Worm (Caenorhabditis elegans) whole organism, L1 larva: ENCODE measurements around the gene F22E5.1.

Experiments used
- C04F5.9 ChIP-seq: sonication (generic microtip); optimal IDR thresholded peaks from 2 replicates; lab custom pipeline; 2016; ENCODE audit warnings: missing genetic modification characterization, missing compliant biosample characterization
- C16A3.4 ChIP-seq: fragments of 150-350 bp; optimal IDR thresholded peaks from 2 replicates; lab custom pipeline; 2014; ENCODE audit warnings: missing biosample characterization, missing genetic modification characterization
- C34B4.2 ChIP-seq: sonication (generic microtip); optimal IDR thresholded peaks from 2 replicates; lab custom pipeline; 2017; ENCODE audit warnings: mild to moderate bottlenecking, missing genetic modification characterization, missing compliant biosample characterization
- Y116A8C.19 ChIP-seq: sonication (generic microtip); optimal IDR thresholded peaks from 2 replicates; lab custom pipeline; 2016; ENCODE audit warnings: missing compliant biosample characterization, missing genetic modification characterization, borderline replicate concordance
- aha-1 ChIP-seq: fragments of 150-350 bp; optimal IDR thresholded peaks from 2 replicates; lab custom pipeline; 2014; ENCODE audit warnings: missing biosample characterization, missing genetic modification characterization
- ama-1 ChIP-seq: fragments of 150-350 bp; optimal IDR thresholded peaks from 2 replicates; lab custom pipeline; 2014
- ceh-63 ChIP-seq: fragments of 200-800 bp; sonication (Bioruptor generic); optimal IDR thresholded peaks from 2 replicates; lab custom pipeline; 2018; ENCODE audit warnings: mild to moderate bottlenecking, missing genetic modification characterization, missing compliant biosample characterization
- ceh-8 ChIP-seq: fragments of 200-800 bp; sonication (Bioruptor generic); optimal IDR thresholded peaks from 2 replicates; lab custom pipeline; 2018; ENCODE audit warnings: mild to moderate bottlenecking, missing genetic modification characterization, moderate library complexity, missing compliant biosample characterization
- ceh-88 ChIP-seq: fragments of 200-800 bp; sonication (Bioruptor generic); IDR thresholded peaks from 2 replicates; pipeline ENCODE4 v1.3.6; 2022; ENCODE audit warnings: missing genetic modification characterization, missing compliant biosample characterization
- dpl-1 ChIP-seq, 3 experiments: fragments of 150-350 bp in 2 of 3; sonication (generic microtip) in 1 of 3; optimal IDR thresholded peaks; 2 replicates each; lab custom pipeline; 2014 to 2017; ENCODE audit warnings: missing biosample characterization in 3 of 3, missing genetic modification characterization in 3 of 3, missing genetic modification reagents in 3 of 3
- dsc-1 ChIP-seq: sonication (generic microtip); optimal IDR thresholded peaks from 2 replicates; lab custom pipeline; 2016; ENCODE audit warnings: mild to moderate bottlenecking, missing genetic modification characterization, missing compliant biosample characterization
- efl-1 ChIP-seq, 4 experiments: fragments of 150-350 bp; optimal IDR thresholded peaks in 3 of 4; peaks in 1 of 4; 1 replicate in 1 of 4; 2 replicates in 3 of 4; lab custom pipeline; 2014; ENCODE audit warnings: missing biosample characterization in 2 of 4, missing genetic modification characterization in 2 of 4, missing genetic modification reagents in 2 of 4
- efl-3 ChIP-seq: fragments of 200-800 bp; sonication (Bioruptor generic); optimal IDR thresholded peaks from 2 replicates; lab custom pipeline; 2018; ENCODE audit warnings: mild to moderate bottlenecking, missing genetic modification characterization, missing compliant biosample characterization
- elt-2 ChIP-seq: sonication (generic microtip); optimal IDR thresholded peaks from 2 replicates; lab custom pipeline; 2016; ENCODE audit warnings: missing genetic modification characterization, mild to moderate bottlenecking, inconsistent platforms, missing compliant biosample characterization, missing genetic modification reagents
- elt-3 ChIP-seq, 6 experiments: fragments of 150-350 bp in 1 of 6; sonication (generic microtip); optimal IDR thresholded peaks; 2 replicates each; lab custom pipeline; 2017 to 2018; ENCODE audit warnings: missing biosample characterization in 6 of 6, missing genetic modification characterization in 6 of 6, inconsistent platforms in 1 of 6
- ets-5 ChIP-seq: fragments of 200-800 bp; sonication (Bioruptor generic); IDR thresholded peaks from 2 replicates; pipeline ENCODE4 v1.3.6; 2022; ENCODE audit warnings: missing genetic modification characterization, missing compliant biosample characterization
- fkh-4 ChIP-seq: sonication (generic microtip); optimal IDR thresholded peaks from 2 replicates; lab custom pipeline; 2016; ENCODE audit warnings: missing compliant biosample characterization, missing genetic modification characterization, borderline replicate concordance
- fkh-8 ChIP-seq: sonication (generic microtip); optimal IDR thresholded peaks from 2 replicates; lab custom pipeline; 2016; ENCODE audit warnings: mild to moderate bottlenecking, missing genetic modification characterization, missing compliant biosample characterization
- hlh-4 ChIP-seq: sonication (generic microtip); optimal IDR thresholded peaks from 2 replicates; lab custom pipeline; 2016; ENCODE audit warnings: mild to moderate bottlenecking, missing genetic modification characterization, missing compliant biosample characterization
- irx-1 ChIP-seq: sonication (generic microtip); optimal IDR thresholded peaks from 2 replicates; lab custom pipeline; 2016; ENCODE audit warnings: missing genetic modification characterization, missing compliant biosample characterization
- isw-1 ChIP-seq: fragments of 200-800 bp; sonication (Bioruptor generic); IDR thresholded peaks from 2 replicates; pipeline ENCODE4 v1.3.6; 2022; ENCODE audit warnings: missing genetic modification characterization, missing compliant biosample characterization
- jun-1 ChIP-seq: fragments of 150-350 bp; optimal IDR thresholded peaks from 2 replicates; lab custom pipeline; 2014; ENCODE audit warnings: missing biosample characterization, missing genetic modification reagents, missing genetic modification characterization
- lin-13 ChIP-seq: fragments of 150-350 bp; optimal IDR thresholded peaks from 2 replicates; lab custom pipeline; 2014; ENCODE audit warnings: missing biosample characterization, missing genetic modification reagents, missing genetic modification characterization
- lin-14 ChIP-seq: fragments of 200-800 bp; sonication (Bioruptor generic); optimal IDR thresholded peaks from 2 replicates; lab custom pipeline; 2018; ENCODE audit warnings: mild to moderate bottlenecking, missing genetic modification characterization, moderate library complexity, missing compliant biosample characterization
- lin-15B ChIP-seq: fragments of 150-350 bp; sonication (generic microtip); optimal IDR thresholded peaks from 3 replicates; lab custom pipeline; 2014; ENCODE audit warnings: missing biosample characterization, missing genetic modification characterization
- lin-35 ChIP-seq, 2 experiments: fragments of 150-350 bp; optimal IDR thresholded peaks; 2 replicates each; lab custom pipeline; 2014; ENCODE audit warnings: missing biosample characterization in 2 of 2, missing genetic modification characterization in 2 of 2, missing genetic modification reagents in 2 of 2
- mab-9 ChIP-seq: fragments of 200-800 bp; sonication (Bioruptor generic); IDR thresholded peaks from 2 replicates; pipeline ENCODE4 v1.3.6; 2022; ENCODE audit warnings: missing genetic modification reagents, missing genetic modification characterization, missing compliant biosample characterization
- mdl-1 ChIP-seq, 2 experiments: fragments of 150-350 bp; optimal IDR thresholded peaks; 2 replicates each; lab custom pipeline; 2014 to 2017; ENCODE audit warnings: missing biosample characterization in 2 of 2, missing genetic modification characterization in 2 of 2, inconsistent platforms in 1 of 2
- nhr-11 ChIP-seq: fragments of 150-350 bp; optimal IDR thresholded peaks from 2 replicates; lab custom pipeline; 2014; ENCODE audit warnings: missing biosample characterization, missing genetic modification characterization
- nhr-12 ChIP-seq: sonication (generic microtip); optimal IDR thresholded peaks from 2 replicates; lab custom pipeline; 2017; ENCODE audit warnings: missing biosample characterization, missing genetic modification characterization
- nhr-20 ChIP-seq: sonication (generic microtip); optimal IDR thresholded peaks from 2 replicates; lab custom pipeline; 2016; ENCODE audit warnings: mild to moderate bottlenecking, missing genetic modification characterization, missing compliant biosample characterization
- nhr-47 ChIP-seq: sonication (generic microtip); optimal IDR thresholded peaks from 2 replicates; lab custom pipeline; 2016; ENCODE audit warnings: mild to moderate bottlenecking, missing genetic modification characterization, moderate library complexity, missing compliant biosample characterization
- nhr-71 ChIP-seq: sonication (generic microtip); optimal IDR thresholded peaks from 2 replicates; lab custom pipeline; 2016; ENCODE audit warnings: mild to moderate bottlenecking, missing genetic modification characterization, moderate library complexity, missing compliant biosample characterization
- nhr-76 ChIP-seq: sonication (generic microtip); optimal IDR thresholded peaks from 2 replicates; lab custom pipeline; 2017; ENCODE audit warnings: missing biosample characterization, missing genetic modification characterization
- nhr-84 ChIP-seq: sonication (generic microtip); optimal IDR thresholded peaks from 2 replicates; lab custom pipeline; 2017; ENCODE audit warnings: missing biosample characterization, missing genetic modification characterization
- nhr-85 ChIP-seq: sonication (generic microtip); peaks from one replicate; lab custom pipeline; 2016; ENCODE audit warnings: missing genetic modification characterization, inconsistent platforms, missing compliant biosample characterization
- rnt-1 ChIP-seq: sonication (generic microtip); optimal IDR thresholded peaks from 2 replicates; lab custom pipeline; 2016; ENCODE audit warnings: mild to moderate bottlenecking, missing genetic modification characterization, moderate library complexity, missing compliant biosample characterization
- sptf-1 ChIP-seq: fragments of 150-350 bp; optimal IDR thresholded peaks from 2 replicates; lab custom pipeline; 2014; ENCODE audit warnings: missing biosample characterization, missing genetic modification characterization
- swsn-7 ChIP-seq: sonication (generic microtip); optimal IDR thresholded peaks from 2 replicates; lab custom pipeline; 2016; ENCODE audit warnings: missing genetic modification characterization, missing compliant biosample characterization
- tbx-2 ChIP-seq: sonication (generic microtip); optimal IDR thresholded peaks from 2 replicates; lab custom pipeline; 2016; ENCODE audit warnings: missing genetic modification characterization, missing compliant biosample characterization
- unc-130 ChIP-seq: fragments of 150-350 bp; optimal IDR thresholded peaks from 2 replicates; lab custom pipeline; 2017; ENCODE audit warnings: missing biosample characterization, missing genetic modification characterization, inconsistent platforms
- unc-98 ChIP-seq: fragments of 200-800 bp; sonication (Bioruptor generic); IDR thresholded peaks from 2 replicates; pipeline ENCODE4 v1.3.6; 2022; ENCODE audit warnings: missing genetic modification characterization, missing compliant biosample characterization

F22E5.1 gene

DNA sequence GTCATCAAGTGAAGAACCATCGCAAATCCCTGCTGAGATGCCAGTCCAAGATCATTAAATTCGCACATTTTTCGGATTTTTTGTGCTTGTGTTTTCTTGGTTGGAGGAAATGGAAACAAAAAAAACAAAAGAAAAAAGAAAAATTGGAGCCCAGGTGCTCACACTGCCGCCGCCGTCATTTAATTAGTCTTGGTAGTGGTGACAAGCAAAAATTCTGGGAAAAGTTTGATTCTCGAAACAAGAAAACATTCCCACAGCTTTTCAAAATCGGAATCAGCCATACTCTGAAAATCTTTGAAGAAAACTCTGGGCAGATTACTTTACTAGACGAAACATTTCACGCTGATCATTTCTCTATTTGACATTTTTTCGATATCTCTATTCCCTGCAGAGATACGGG, 31.6 kb downstream of the F22E5.1 start, which contains the start of gene srh-128:
Gene srh-128, minus strand, starts transcription at position 101 of the 400 bp plus-strand sequence.
- TF ChIP-seq dpl-1 (GFP tag; optimal IDR thresholded peaks at IDR 0.05; lab: Kevin White, UChicago): no peak
- no peak for TF ChIP-seq nhr-11 (tag; lab: Kevin White, UChicago)
- TF ChIP-seq lin-13 (GFP tag; lab: Kevin White, UChicago): no peak
- no peak for TF ChIP-seq elt-3 (tag; optimal IDR thresholded peaks at IDR 0.05; lab: Kevin White, UChicago)
- TF ChIP-seq isw-1: no peak
- no peak for TF ChIP-seq lin-15B (tag; lab: Kevin White, UChicago)
- TF ChIP-seq dsc-1 (tag; lab: Kevin White, UChicago): no peak
- no peak for TF ChIP-seq mab-9 (GFP tag; lab: Robert Waterston, UW)
- TF ChIP-seq unc-98: no peak
- TF ChIP-seq mdl-1 (tag; optimal IDR thresholded peaks at IDR 0.05; lab: Kevin White, UChicago): no peak
- TF ChIP-seq nhr-12 (tag; lab: Kevin White, UChicago): no peak
- TF ChIP-seq swsn-7 (tag; lab: Kevin White, UChicago): no peak
- TF ChIP-seq hlh-4 (tag; lab: Kevin White, UChicago): no peak
- no peak for TF ChIP-seq ama-1 (lab: Kevin White, UChicago)
- TF ChIP-seq elt-2 (tag; lab: Kevin White, UChicago): no peak
- no peak for TF ChIP-seq fkh-4
- no peak for TF ChIP-seq nhr-20 (tag; lab: Kevin White, UChicago)
- no peak for TF ChIP-seq irx-1 (tag; lab: Kevin White, UChicago)
- TF ChIP-seq ceh-63 (GFP tag; lab: Kevin White, UChicago): no peak

DNA sequence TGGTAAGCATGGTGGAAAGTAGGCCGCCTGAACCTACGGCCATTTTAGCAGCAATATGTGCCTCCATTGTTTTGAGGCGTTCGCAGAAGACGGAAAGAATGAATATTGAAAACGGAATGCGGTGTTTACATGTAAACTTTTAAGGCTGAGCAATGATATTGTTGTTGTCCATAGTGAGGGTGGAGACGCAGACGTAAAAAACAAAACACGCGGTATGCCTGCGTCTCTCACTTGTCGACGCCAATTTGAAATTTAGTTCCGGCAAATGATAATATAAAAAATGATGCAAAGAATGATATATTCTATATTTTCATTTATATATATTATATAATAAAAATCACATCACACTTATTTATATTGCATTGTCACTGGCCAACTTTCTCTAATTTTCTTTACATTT, 34.3 kb downstream of the F22E5.1 start, which contains the start of gene Y47G7B.2:
Gene Y47G7B.2, minus strand, starts transcription at position 143 of the 400 bp plus-strand sequence.
- TF ChIP-seq mdl-1 (tag; optimal IDR thresholded peaks at IDR 0.05; lab: Kevin White, UChicago) (peak in 1 of 2 experiments; percentile 8), lin-14 (GFP tag; lab: Kevin White, UChicago) (peak; percentile 66), nhr-76 (tag; lab: Kevin White, UChicago) (no peak), lin-35 (GFP tag; optimal IDR thresholded peaks at IDR 0.05; lab: Kevin White, UChicago) (peak in 1 of 2 experiments; percentile 34), nhr-71 (tag; lab: Kevin White, UChicago) (peak; percentile 42), nhr-20 (tag; lab: Kevin White, UChicago) (peak; percentile 7), nhr-47 (tag; lab: Kevin White, UChicago) (peak; percentile 23), aha-1 (tag; lab: Kevin White, UChicago) (no peak), irx-1 (tag; lab: Kevin White, UChicago) (no peak), fkh-8 (tag; lab: Kevin White, UChicago) (peak; percentile 55), efl-1 (optimal IDR thresholded peaks at IDR 0.05; lab: Kevin White, UChicago) (peak; percentile 29 to 64), efl-1 (GFP tag; optimal IDR thresholded peaks at IDR 0.05 in 1 of 2; lab: Kevin White, UChicago) (no peak), rnt-1 (tag; lab: Kevin White, UChicago) (peak; percentile 29), C16A3.4 (tag; lab: Kevin White, UChicago) (no peak)

DNA sequence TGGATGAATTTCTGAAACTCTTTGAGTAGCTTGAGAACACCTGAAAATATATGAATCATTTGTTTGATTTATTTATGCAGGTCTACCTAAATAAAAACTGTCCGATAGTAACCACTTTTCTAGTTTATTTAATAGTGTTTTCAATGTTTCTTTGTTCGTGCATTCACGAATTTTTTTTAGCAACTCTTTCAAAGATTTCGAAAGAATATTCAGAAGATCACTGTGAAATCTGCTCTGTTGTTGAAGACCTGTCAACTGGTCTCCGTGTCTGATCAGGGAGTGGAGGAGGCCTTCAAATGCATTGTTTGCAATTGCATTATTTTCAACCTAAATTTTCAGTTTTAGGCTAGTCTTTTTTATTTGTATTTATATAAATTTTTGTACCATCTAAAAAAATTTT, 36.4 kb downstream of the F22E5.1 start, which contains the start of gene T05A8.1:
Gene T05A8.1, minus strand, starts transcription at position 101 of the 400 bp plus-strand sequence.
- TF ChIP-seq unc-130 (no peak), elt-2 (tag; lab: Kevin White, UChicago) (no peak), lin-35 (GFP tag; optimal IDR thresholded peaks at IDR 0.05; lab: Kevin White, UChicago) (no peak)

DNA sequence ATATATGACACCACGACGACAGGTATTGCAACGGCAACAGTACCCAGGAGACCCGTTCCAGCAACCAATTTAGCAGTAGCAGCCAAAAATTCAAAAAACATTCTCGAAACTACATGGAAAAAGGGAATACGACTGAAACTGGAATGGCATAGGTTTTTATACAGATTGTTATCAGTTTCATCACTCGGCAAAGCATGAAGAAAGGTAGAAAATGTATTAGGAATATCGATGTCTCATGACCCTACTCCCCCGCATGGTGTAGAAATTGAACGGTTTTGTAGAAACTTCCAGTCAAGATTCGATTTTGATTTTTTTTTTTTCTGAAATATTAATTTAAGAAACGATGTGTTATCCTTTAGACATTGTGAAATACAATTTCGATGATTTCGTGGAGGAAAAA, 37.3 kb downstream of the F22E5.1 start, which contains the start of gene T05A8.2:
Gene T05A8.2, minus strand, starts transcription at position 101 of the 400 bp plus-strand sequence.
- TF ChIP-seq elt-3 (tag; optimal IDR thresholded peaks at IDR 0.05; lab: Kevin White, UChicago): no peak
- TF ChIP-seq ceh-8 (GFP tag; lab: Kevin White, UChicago): no peak
- TF ChIP-seq ets-5 (GFP tag; lab: Robert Waterston, UW): no peak
- TF ChIP-seq nhr-84 (tag; lab: Kevin White, UChicago): no peak
- TF ChIP-seq nhr-12 (tag; lab: Kevin White, UChicago): no peak
- no peak for TF ChIP-seq C34B4.2
- TF ChIP-seq nhr-85 (tag; lab: Kevin White, UChicago): no peak
- no peak for TF ChIP-seq ceh-88 (GFP tag; lab: Robert Waterston, UW)
- no peak for TF ChIP-seq lin-14 (GFP tag; lab: Kevin White, UChicago)
- TF ChIP-seq isw-1: no peak
- no peak for TF ChIP-seq efl-3 (GFP tag; lab: Kevin White, UChicago)
- no peak for TF ChIP-seq jun-1 (tag; lab: Kevin White, UChicago)
- TF ChIP-seq sptf-1 (tag; lab: Kevin White, UChicago): no peak
- no peak for TF ChIP-seq mab-9 (GFP tag; lab: Robert Waterston, UW)
- no peak for TF ChIP-seq tbx-2 (tag; lab: Kevin White, UChicago)
- no peak for TF ChIP-seq Y116A8C.19 (tag; lab: Kevin White, UChicago)
- no peak for TF ChIP-seq C04F5.9
